Worm (Caenorhabditis elegans) whole organism, late embryonic: Measurements from ENCODE around the gene E02H1.6.

Experiments
- C38D4.7 ChIP-seq: fragments of 200-800 bp; sonication (Bioruptor generic); optimal IDR thresholded peaks from 2 replicates; lab custom pipeline; 2018; ENCODE audit warnings: mild to moderate bottlenecking, missing genetic modification characterization, moderate library complexity, missing compliant biosample characterization
- F13H6.1 ChIP-seq: sonication (generic microtip); optimal IDR thresholded peaks from 2 replicates; lab custom pipeline; 2016; ENCODE audit warnings: missing genetic modification characterization, missing compliant biosample characterization
- K02D7.2 ChIP-seq: sonication (generic microtip); optimal IDR thresholded peaks from 2 replicates; lab custom pipeline; 2017; ENCODE audit warnings: mild to moderate bottlenecking, missing genetic modification characterization, missing compliant biosample characterization
- K09A11.1 ChIP-seq: sonication (generic microtip); optimal IDR thresholded peaks from 2 replicates; lab custom pipeline; 2017; ENCODE audit warnings: antibody characterized with exemption, mild to moderate bottlenecking, missing genetic modification characterization, missing compliant biosample characterization; ENCODE audit not compliant: insufficient read depth
- T23F11.4 ChIP-seq: fragments of 200-800 bp; sonication (Bioruptor generic); optimal IDR thresholded peaks from 2 replicates; lab custom pipeline; 2018; ENCODE audit warnings: mild to moderate bottlenecking, missing genetic modification characterization, missing compliant biosample characterization
- Y22D7AL.16 ChIP-seq: sonication (generic microtip); optimal IDR thresholded peaks from 2 replicates; lab custom pipeline; 2016; ENCODE audit warnings: missing genetic modification characterization, missing compliant biosample characterization
- ahr-1 ChIP-seq: sonication (generic microtip); optimal IDR thresholded peaks from 2 replicates; lab custom pipeline; 2016; ENCODE audit warnings: missing genetic modification characterization, missing compliant biosample characterization
- ama-1 ChIP-seq: fragments of 150-350 bp; optimal IDR thresholded peaks from 2 replicates; lab custom pipeline; 2014
- ceh-14 ChIP-seq: sonication (generic microtip); optimal IDR thresholded peaks from 2 replicates; lab custom pipeline; 2016; ENCODE audit warnings: missing genotype, missing genetic modification characterization, missing compliant biosample characterization
- ceh-18 ChIP-seq: sonication (generic microtip); optimal IDR thresholded peaks from 2 replicates; lab custom pipeline; 2016; ENCODE audit warnings: missing genetic modification characterization, missing compliant biosample characterization
- ceh-19 ChIP-seq: fragments of 200-800 bp; sonication (Bioruptor generic); optimal IDR thresholded peaks from 2 replicates; lab custom pipeline; 2018; ENCODE audit warnings: mild to moderate bottlenecking, missing genetic modification characterization, missing compliant biosample characterization
- ceh-24 ChIP-seq: sonication (generic microtip); optimal IDR thresholded peaks from 2 replicates; lab custom pipeline; 2016; ENCODE audit warnings: mild to moderate bottlenecking, missing genetic modification characterization, missing compliant biosample characterization
- ceh-30 ChIP-seq: fragments of 150-350 bp; optimal IDR thresholded peaks from 2 replicates; lab custom pipeline; 2014; ENCODE audit warnings: missing biosample characterization, missing genetic modification characterization
- ceh-34 ChIP-seq: sonication (generic microtip); optimal IDR thresholded peaks from 2 replicates; lab custom pipeline; 2016; ENCODE audit warnings: mild to moderate bottlenecking, missing genetic modification characterization, missing compliant biosample characterization
- ceh-48 ChIP-seq: sonication (generic microtip); optimal IDR thresholded peaks from 2 replicates; lab custom pipeline; 2016; ENCODE audit warnings: missing genetic modification characterization, inconsistent platforms, missing compliant biosample characterization
- ceh-6 ChIP-seq: fragments of 200-800 bp; sonication (Bioruptor generic); optimal IDR thresholded peaks from 2 replicates; lab custom pipeline; 2018; ENCODE audit warnings: mild to moderate bottlenecking, missing genetic modification characterization, missing compliant biosample characterization
- ceh-9 ChIP-seq: sonication (generic microtip); optimal IDR thresholded peaks from 2 replicates; lab custom pipeline; 2016; ENCODE audit warnings: mild to moderate bottlenecking, missing genetic modification characterization, inconsistent platforms, missing compliant biosample characterization
- che-1 ChIP-seq: sonication (generic microtip); optimal IDR thresholded peaks from 2 replicates; lab custom pipeline; 2016; ENCODE audit warnings: mild to moderate bottlenecking, missing genetic modification characterization, missing compliant biosample characterization
- dmd-4 ChIP-seq: sonication (generic microtip); optimal IDR thresholded peaks from 2 replicates; lab custom pipeline; 2016; ENCODE audit warnings: borderline replicate concordance, missing genetic modification characterization, missing compliant biosample characterization
- elt-2 ChIP-seq: sonication (generic microtip); optimal IDR thresholded peaks from 2 replicates; lab custom pipeline; 2016; ENCODE audit warnings: missing genetic modification reagents, missing genetic modification characterization, missing compliant biosample characterization
- elt-4 ChIP-seq: sonication (generic microtip); optimal IDR thresholded peaks from 2 replicates; lab custom pipeline; 2016; ENCODE audit warnings: missing genetic modification characterization, missing compliant biosample characterization
- ets-4 ChIP-seq: sonication (generic microtip); optimal IDR thresholded peaks from 2 replicates; lab custom pipeline; 2016; ENCODE audit warnings: missing genetic modification characterization, missing compliant biosample characterization
- fax-1 ChIP-seq: sonication (generic microtip); optimal IDR thresholded peaks from 2 replicates; lab custom pipeline; 2016; ENCODE audit warnings: missing genotype, missing genetic modification characterization, missing compliant biosample characterization
- fkh-10 ChIP-seq: fragments of 150-350 bp; optimal IDR thresholded peaks from 2 replicates; lab custom pipeline; 2014; ENCODE audit warnings: missing biosample characterization, missing genetic modification reagents, missing genetic modification characterization
- fkh-6 ChIP-seq: sonication (generic microtip); optimal IDR thresholded peaks from 2 replicates; lab custom pipeline; 2016; ENCODE audit warnings: missing genetic modification characterization, missing compliant biosample characterization
- gmeb-2 ChIP-seq: sonication (generic microtip); optimal IDR thresholded peaks from 2 replicates; lab custom pipeline; 2016; ENCODE audit warnings: missing genetic modification characterization, inconsistent platforms, missing compliant biosample characterization
- hlh-13 ChIP-seq: fragments of 200-800 bp; sonication (Bioruptor generic); optimal IDR thresholded peaks from 2 replicates; lab custom pipeline; 2018; ENCODE audit warnings: mild to moderate bottlenecking, missing genetic modification characterization, missing compliant biosample characterization
- hlh-15 ChIP-seq: sonication (generic microtip); optimal IDR thresholded peaks from 2 replicates; lab custom pipeline; 2016; ENCODE audit warnings: missing genetic modification characterization, missing compliant biosample characterization
- hlh-6 ChIP-seq: sonication (generic microtip); optimal IDR thresholded peaks from 2 replicates; lab custom pipeline; 2016; ENCODE audit warnings: missing genotype, missing genetic modification characterization, missing compliant biosample characterization
- hlh-8 ChIP-seq: sonication (generic microtip); optimal IDR thresholded peaks from 2 replicates; lab custom pipeline; 2016; ENCODE audit warnings: missing genotype, missing genetic modification characterization, missing compliant biosample characterization
- lim-6 ChIP-seq: sonication (generic microtip); optimal IDR thresholded peaks from 2 replicates; lab custom pipeline; 2016; ENCODE audit warnings: missing genetic modification characterization, missing compliant biosample characterization
- lin-11 ChIP-seq: fragments of 200-800 bp; sonication (Bioruptor generic); optimal IDR thresholded peaks from 2 replicates; lab custom pipeline; 2018; ENCODE audit warnings: mild to moderate bottlenecking, missing genetic modification characterization, missing compliant biosample characterization
- madf-2 ChIP-seq: sonication (generic microtip); optimal IDR thresholded peaks from 2 replicates; lab custom pipeline; 2017; ENCODE audit warnings: missing genetic modification characterization, missing compliant biosample characterization
- mec-3 ChIP-seq: sonication (generic microtip); optimal IDR thresholded peaks from 2 replicates; lab custom pipeline; 2016; ENCODE audit warnings: borderline replicate concordance, missing genetic modification characterization, missing compliant biosample characterization
- odd-2 ChIP-seq: sonication (generic microtip); optimal IDR thresholded peaks from 2 replicates; lab custom pipeline; 2017; ENCODE audit warnings: antibody characterized with exemption, mild to moderate bottlenecking, missing genetic modification characterization, missing compliant biosample characterization
- pag-3 ChIP-seq: sonication (generic microtip); optimal IDR thresholded peaks from 2 replicates; lab custom pipeline; 2016; ENCODE audit warnings: missing compliant biosample characterization, missing genetic modification characterization, borderline replicate concordance
- pha-4 ChIP-seq: fragments of 150-350 bp; optimal IDR thresholded peaks from 2 replicates; lab custom pipeline; 2018; ENCODE audit warnings: missing biosample characterization, missing genetic modification reagents, missing genetic modification characterization
- pqm-1 ChIP-seq: sonication (generic microtip); optimal IDR thresholded peaks from 2 replicates; lab custom pipeline; 2016; ENCODE audit warnings: missing genetic modification characterization, missing compliant biosample characterization
- pros-1 ChIP-seq: fragments of 150-350 bp; optimal IDR thresholded peaks from 2 replicates; lab custom pipeline; 2014; ENCODE audit warnings: missing biosample characterization, missing genetic modification reagents, missing genetic modification characterization
- sdc-2 ChIP-seq: sonication (generic microtip); optimal IDR thresholded peaks from 2 replicates; lab custom pipeline; 2016; ENCODE audit warnings: missing genotype, missing genetic modification characterization, missing compliant biosample characterization
- sox-2 ChIP-seq: fragments of 200-800 bp; sonication (Bioruptor generic); IDR thresholded peaks from 2 replicates; pipeline ENCODE4 v1.3.6; 2022; ENCODE audit warnings: missing genetic modification reagents, missing genetic modification characterization, missing compliant biosample characterization
- sox-4 ChIP-seq: sonication (generic microtip); optimal IDR thresholded peaks from 2 replicates; lab custom pipeline; 2017; ENCODE audit warnings: mild to moderate bottlenecking, missing genetic modification characterization, inconsistent platforms, missing compliant biosample characterization
- syd-9 ChIP-seq: sonication (generic microtip); optimal IDR thresholded peaks from 2 replicates; lab custom pipeline; 2016; ENCODE audit warnings: mild to moderate bottlenecking, missing genetic modification characterization, moderate library complexity, missing compliant biosample characterization
- tbx-2 ChIP-seq: sonication (generic microtip); optimal IDR thresholded peaks from 2 replicates; lab custom pipeline; 2016; ENCODE audit warnings: missing genetic modification characterization, missing compliant biosample characterization
- tbx-7 ChIP-seq: sonication (generic microtip); optimal IDR thresholded peaks from 2 replicates; lab custom pipeline; 2016; ENCODE audit warnings: missing genotype, missing genetic modification characterization, missing compliant biosample characterization
- ttx-3 ChIP-seq: sonication (generic microtip); optimal IDR thresholded peaks from 2 replicates; lab custom pipeline; 2016; ENCODE audit warnings: missing genetic modification reagents, missing genetic modification characterization, missing compliant biosample characterization
- unc-3 ChIP-seq, 2 experiments: fragments of 200-800 bp in 1 of 2; sonication (Bioruptor generic) in 1 of 2; sonication (generic microtip) in 1 of 2; conservative IDR thresholded peaks in 1 of 2; optimal IDR thresholded peaks in 1 of 2; 2 replicates each; pipeline versions ENCODE4 v1.3.6 to Lab custom; 2016 to 2022; ENCODE audit warnings: missing compliant biosample characterization in 2 of 2, missing genetic modification characterization in 2 of 2, missing genetic modification reagents in 1 of 2
- unc-42 ChIP-seq: sonication (generic microtip); optimal IDR thresholded peaks from 2 replicates; lab custom pipeline; 2016; ENCODE audit warnings: missing genotype, missing genetic modification characterization, missing compliant biosample characterization
- unc-55 ChIP-seq: sonication (generic microtip); optimal IDR thresholded peaks from 2 replicates; lab custom pipeline; 2017; ENCODE audit warnings: missing biosample characterization, missing genetic modification reagents, missing genetic modification characterization
- unc-86 ChIP-seq: sonication (generic microtip); optimal IDR thresholded peaks from 2 replicates; lab custom pipeline; 2016; ENCODE audit warnings: missing genetic modification characterization, missing compliant biosample characterization

E02H1.6 gene

DNA sequence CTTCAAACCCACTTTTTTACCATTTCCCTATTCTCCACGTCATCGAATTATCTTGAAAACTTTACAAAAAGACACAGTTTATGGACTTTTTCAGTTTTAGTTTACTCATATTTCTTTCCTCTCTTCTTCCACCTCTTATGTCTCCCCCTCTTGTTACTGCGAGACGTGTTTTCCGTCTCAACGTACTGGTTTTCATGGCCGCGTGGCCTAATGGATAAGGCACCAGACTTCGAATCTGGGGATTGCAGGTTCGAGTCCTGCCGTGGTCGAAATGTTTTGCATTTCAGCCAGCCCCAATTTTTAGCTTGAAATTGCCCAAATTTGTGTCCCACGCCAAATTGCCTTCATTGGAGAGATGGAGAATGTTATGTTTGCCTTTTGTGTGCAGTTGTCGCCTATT, 30.5 kb upstream of the E02H1.6 start (continued):
- TF ChIP-seq Y22D7AL.16 (tag; lab: Kevin White, UChicago) = peak; percentile 81
- TF ChIP-seq ceh-14 (tag; lab: Kevin White, UChicago) = peak; percentile 16
- peak; percentile 58 for TF ChIP-seq ceh-24 (tag; lab: Kevin White, UChicago)
- TF ChIP-seq ama-1 = no peak
- peak; percentile 89 for TF ChIP-seq che-1 (tag; lab: Kevin White, UChicago)
- peak; percentile 80 for TF ChIP-seq unc-3 (GFP tag; conservative IDR thresholded peaks at IDR 0.05; lab: Robert Waterston, UW)
- TF ChIP-seq unc-3 (tag; optimal IDR thresholded peaks at IDR 0.05; lab: Kevin White, UChicago) = peak; percentile 63
- no peak for TF ChIP-seq pha-4 (tag; lab: Kevin White, UChicago)
- no peak for TF ChIP-seq pros-1 (tag; lab: Kevin White, UChicago)
- peak; percentile 80 for TF ChIP-seq ceh-34 (tag; lab: Kevin White, UChicago)
- TF ChIP-seq hlh-15 (tag; lab: Kevin White, UChicago) = peak; percentile 77
- TF ChIP-seq fkh-10 (GFP tag; lab: Kevin White, UChicago) = no peak
- peak; percentile 80 for TF ChIP-seq T23F11.4
- TF ChIP-seq gmeb-2 = peak; percentile 81
- peak; percentile 84 for TF ChIP-seq C38D4.7 (GFP tag; lab: Kevin White, UChicago)
- TF ChIP-seq hlh-8 = peak; percentile 49
- TF ChIP-seq pag-3 (tag; lab: Kevin White, UChicago) = peak; percentile 68
- TF ChIP-seq fax-1 = peak; percentile 67
- peak; percentile 73 for TF ChIP-seq ceh-48 (tag; lab: Kevin White, UChicago)
- TF ChIP-seq ceh-9 (tag; lab: Kevin White, UChicago) = peak; percentile 74
- TF ChIP-seq dmd-4 (tag; lab: Kevin White, UChicago) = peak; percentile 42
- no peak for TF ChIP-seq odd-2 (tag; lab: Kevin White, UChicago)
- peak; percentile 86 for TF ChIP-seq syd-9 (tag; lab: Kevin White, UChicago)
- TF ChIP-seq mec-3 (tag; lab: Kevin White, UChicago) = peak; percentile 10
- TF ChIP-seq tbx-7 (tag; lab: Kevin White, UChicago) = peak; percentile 45
- TF ChIP-seq unc-86 (tag; lab: Kevin White, UChicago) = peak; percentile 88
- peak; percentile 16 for TF ChIP-seq lim-6 (tag; lab: Kevin White, UChicago)
- TF ChIP-seq sox-4 = peak; percentile 89
- TF ChIP-seq ets-4 = no peak
- peak; percentile 70 for TF ChIP-seq ceh-18 (tag; lab: Kevin White, UChicago)
- peak; percentile 88 for TF ChIP-seq fkh-6 (tag; lab: Kevin White, UChicago)
- TF ChIP-seq sdc-2 (tag; lab: Kevin White, UChicago) = peak; percentile 80
- TF ChIP-seq pqm-1 (tag; lab: Kevin White, UChicago) = no peak
- TF ChIP-seq tbx-2 (tag; lab: Kevin White, UChicago) = peak; percentile 67
- peak; percentile 83 for TF ChIP-seq K09A11.1
- peak; percentile 75 for TF ChIP-seq lin-11 (tag; lab: Kevin White, UChicago)
- TF ChIP-seq ttx-3 (tag; lab: Kevin White, UChicago) = peak; percentile 89
- no peak for TF ChIP-seq ceh-30
- TF ChIP-seq ceh-19 (GFP tag; lab: Kevin White, UChicago) = peak; percentile 91
- peak; percentile 73 for TF ChIP-seq hlh-13 (GFP tag; lab: Kevin White, UChicago)
- TF ChIP-seq elt-4 (tag; lab: Kevin White, UChicago) = no peak
- TF ChIP-seq F13H6.1 (tag; lab: Kevin White, UChicago) = peak; percentile 68
- peak; percentile 88 for TF ChIP-seq ceh-6 (GFP tag; lab: Kevin White, UChicago)
- peak; percentile 72 for TF ChIP-seq K02D7.2 (tag; lab: Kevin White, UChicago)
- TF ChIP-seq hlh-6 (tag; lab: Kevin White, UChicago) = peak; percentile 93
- peak; percentile 67 for TF ChIP-seq ahr-1 (tag; lab: Kevin White, UChicago)
- peak; percentile 76 for TF ChIP-seq madf-2
- TF ChIP-seq unc-42 (tag; lab: Kevin White, UChicago) = peak; percentile 38
- TF ChIP-seq unc-55 = no peak
- peak; percentile 91 for TF ChIP-seq elt-2 (tag; lab: Kevin White, UChicago)
- TF ChIP-seq sox-2 (GFP tag; lab: Robert Waterston, UW) = peak; percentile 76
